Worm (Caenorhabditis elegans): ENCODE results near the gene fos-1.

ce11 chrV:5986755-5987154 is 16.6 kb upstream of the fos-1 start, which contains the start of gene C10F3.7:
- TF ChIP-seq aly-2 (tag; optimal IDR thresholded peaks at IDR 0.05) = no peak
- no peak for TF ChIP-seq ZK546.5 (tag; optimal IDR thresholded peaks at IDR 0.05)
- no peak for TF ChIP-seq ama-1 (optimal IDR thresholded peaks at IDR 0.05)
- no peak for TF ChIP-seq nhr-129 (tag; optimal IDR thresholded peaks at IDR 0.05)
- TF ChIP-seq nhr-237 (tag; optimal IDR thresholded peaks at IDR 0.05) = no peak
- no peak for TF ChIP-seq ztf-1 (GFP tag; conservative IDR thresholded peaks at IDR 0.05)
- TF ChIP-seq mdl-1 (tag; optimal IDR thresholded peaks at IDR 0.05) = no peak
- TF ChIP-seq nhr-23 (tag; optimal IDR thresholded peaks at IDR 0.05) = no peak
- no peak for TF ChIP-seq elt-1 (tag; optimal IDR thresholded peaks at IDR 0.05)
- TF ChIP-seq nhr-77 (tag; optimal IDR thresholded peaks at IDR 0.05) = no peak
- TF ChIP-seq skn-1 (tag; optimal IDR thresholded peaks at IDR 0.05) = no peak

All from whole organism, L2 larva.